Worm (Caenorhabditis elegans): ENCODE measurements around the gene piki-1.
A peak's percentile ranks its signal among the peaks of the same experiment; 100 is the strongest.

Gene piki-1

ce11 chrX:15274827-15275761, 28.9 kb upstream of the piki-1 start:
- 0 out of 2 replicates have a peak, but pooled peaks have one; percentile 16 for TF ChIP-seq snpc-1.2 (GFP tag; IDR thresholded peaks at IDR 0.05)
- peak; percentile 75 for TF ChIP-seq rbr-2 (tag; optimal IDR thresholded peaks at IDR 0.05)
- TF ChIP-seq lin-38 (GFP tag; IDR thresholded peaks at IDR 0.05): peak; percentile 42
- TF ChIP-seq nhr-6 (tag; optimal IDR thresholded peaks at IDR 0.05): peak; percentile 72
- TF ChIP-seq mes-2 (tag; optimal IDR thresholded peaks at IDR 0.05; ENCODE audit: poor library complexity, severe bottlenecking): peak; percentile 70
- peak; percentile 98 for TF ChIP-seq mxl-3 (GFP tag; optimal IDR thresholded peaks at IDR 0.05)
- peak; percentile 59 for TF ChIP-seq nhr-10 (tag; optimal IDR thresholded peaks at IDR 0.05)
- peak; percentile 90 for TF ChIP-seq hlh-30 (tag; optimal IDR thresholded peaks at IDR 0.05; ENCODE audit: insufficient read depth)
- peak; percentile 100 for TF ChIP-seq aha-1 (tag)
- peak; percentile 64; the same call in 1 of the 2 replicates for TF ChIP-seq tra-1 (GFP tag; IDR thresholded peaks at IDR 0.05)
- peak in 1 of 2 experiments; percentile 77 for TF ChIP-seq hif-1 (tag; optimal IDR thresholded peaks at IDR 0.05)
- TF ChIP-seq fkh-10 (GFP tag; optimal IDR thresholded peaks at IDR 0.05): peak; percentile 21
- no peak for TF ChIP-seq nhr-111 (GFP tag; optimal IDR thresholded peaks at IDR 0.05)
- TF ChIP-seq ceh-20 (GFP tag; IDR thresholded peaks at IDR 0.05): peak; percentile 54
- no peak for TF ChIP-seq ceh-82 (tag; optimal IDR thresholded peaks at IDR 0.05)
- TF ChIP-seq zfp-3 (GFP tag; conservative IDR thresholded peaks at IDR 0.05): 0 out of 2 replicates have a peak, but pooled peaks have one; percentile 44
- TF ChIP-seq duxl-1 (tag; optimal IDR thresholded peaks at IDR 0.05; ENCODE audit: poor library complexity): no peak
- TF ChIP-seq arid-1 (GFP tag; conservative IDR thresholded peaks at IDR 0.05): peak; percentile 60
- TF ChIP-seq ceh-28 (tag; optimal IDR thresholded peaks at IDR 0.05): no peak
- no peak for TF ChIP-seq zip-11 (GFP tag; IDR thresholded peaks at IDR 0.05)
- TF ChIP-seq mxl-2 (GFP tag; conservative IDR thresholded peaks at IDR 0.05): peak; percentile 52; the same call in 1 of the 2 replicates
- TF ChIP-seq pqm-1 (tag; optimal IDR thresholded peaks at IDR 0.05): no peak
- no peak for TF ChIP-seq daf-12 (tag; optimal IDR thresholded peaks at IDR 0.05)
- TF ChIP-seq R02D3.7 (tag; optimal IDR thresholded peaks at IDR 0.05): no peak
- no peak for TF ChIP-seq lin-29 (GFP tag; IDR thresholded peaks at IDR 0.05)
- peak; percentile 28 for TF ChIP-seq F37D6.2 (tag; optimal IDR thresholded peaks at IDR 0.05)
- peak; percentile 28 for TF ChIP-seq F10B5.3 (tag; optimal IDR thresholded peaks at IDR 0.05)
- TF ChIP-seq nhr-48 (tag; optimal IDR thresholded peaks at IDR 0.05): peak; percentile 96
- no peak for TF ChIP-seq aly-2 (tag; optimal IDR thresholded peaks at IDR 0.05)
- TF ChIP-seq dmd-6 (GFP tag; IDR thresholded peaks at IDR 0.05): peak; percentile 82
- TF ChIP-seq ctbp-1 (GFP tag; IDR thresholded peaks at IDR 0.05): peak; percentile 83
- TF ChIP-seq nhr-102 (tag; optimal IDR thresholded peaks at IDR 0.05): peak; percentile 89
- peak; percentile 49 for TF ChIP-seq gei-8 (GFP tag; optimal IDR thresholded peaks at IDR 0.05)
- peak; percentile 70 for TF ChIP-seq spr-1 (tag; optimal IDR thresholded peaks at IDR 0.05)
- TF ChIP-seq mep-1 (tag; optimal IDR thresholded peaks at IDR 0.05): peak; percentile 95
- TF ChIP-seq nhr-41 (GFP tag; IDR thresholded peaks at IDR 0.05): peak; percentile 71; the same call in 1 of the 2 replicates
- TF ChIP-seq nhr-77 (tag; optimal IDR thresholded peaks at IDR 0.05): peak; percentile 87
- TF ChIP-seq nhr-237 (tag; optimal IDR thresholded peaks at IDR 0.05): peak; percentile 17
- no peak for TF ChIP-seq dmd-8 (GFP tag; IDR thresholded peaks at IDR 0.05)
- TF ChIP-seq dpl-1 (GFP tag; optimal IDR thresholded peaks at IDR 0.05): peak; percentile 35
- TF ChIP-seq hlh-11 (tag; optimal IDR thresholded peaks at IDR 0.05): peak; percentile 98
- TF ChIP-seq mdl-1 (tag; optimal IDR thresholded peaks at IDR 0.05): peak; percentile 52 to 95
- TF ChIP-seq unc-62 (GFP tag; optimal IDR thresholded peaks at IDR 0.05 in 1 of 2): peak in 1 of 2 experiments; percentile 99
- TF ChIP-seq unc-62 (tag; optimal IDR thresholded peaks at IDR 0.05): no peak
- TF ChIP-seq jun-1 (tag; optimal IDR thresholded peaks at IDR 0.05): peak; percentile 59
- 0 out of 2 replicates have a peak, but pooled peaks have one; percentile 46 for TF ChIP-seq saeg-2 (GFP tag; IDR thresholded peaks at IDR 0.05)
- TF ChIP-seq zag-1 (tag; optimal IDR thresholded peaks at IDR 0.05): no peak
- TF ChIP-seq hmg-1.1 (GFP tag; IDR thresholded peaks at IDR 0.05): peak; percentile 81
- TF ChIP-seq lir-3 (tag; optimal IDR thresholded peaks at IDR 0.05): peak; percentile 33

Data from whole organism, L4 larva.